Worm (Caenorhabditis elegans) whole organism, L1 larva: ENCODE measurements around the gene M03B6.5.

Experiments used
- lin-39 ChIP-seq: fragments of 150-350 bp; optimal IDR thresholded peaks from 2 replicates; lab custom pipeline; 2014; ENCODE audit warnings: missing biosample characterization, missing genetic modification reagents, missing genetic modification characterization
- nhr-12 ChIP-seq: sonication (generic microtip); optimal IDR thresholded peaks from 2 replicates; lab custom pipeline; 2017; ENCODE audit warnings: missing biosample characterization, missing genetic modification characterization
- nhr-76 ChIP-seq: sonication (generic microtip); optimal IDR thresholded peaks from 2 replicates; lab custom pipeline; 2017; ENCODE audit warnings: missing biosample characterization, missing genetic modification characterization
- pax-3 ChIP-seq: fragments of 200-800 bp; sonication (Bioruptor generic); optimal IDR thresholded peaks from 2 replicates; lab custom pipeline; 2018; ENCODE audit warnings: mild to moderate bottlenecking, missing genetic modification characterization, moderate library complexity, missing compliant biosample characterization
- zag-1 ChIP-seq: fragments of 150-350 bp; optimal IDR thresholded peaks from 2 replicates; lab custom pipeline; 2014; ENCODE audit warnings: missing biosample characterization, missing genetic modification characterization

DNA sequence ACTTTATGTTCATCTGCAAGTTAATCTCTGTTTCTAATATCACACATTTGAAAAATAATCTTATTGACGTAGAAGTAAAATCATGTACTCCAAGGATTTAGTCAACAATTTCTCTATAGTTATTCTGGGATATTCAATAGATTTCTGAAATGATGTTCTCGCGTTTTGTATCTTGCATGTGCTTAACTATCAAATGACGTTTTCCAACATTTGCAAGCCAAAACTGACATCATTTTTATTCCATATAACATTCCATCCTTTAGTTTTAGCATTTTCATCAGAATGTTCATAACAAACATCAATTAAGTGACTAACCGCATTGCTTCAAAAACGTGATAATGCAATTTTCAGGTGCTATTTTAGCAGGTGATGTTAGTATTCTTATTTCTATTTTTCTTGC is 5.8 kb upstream of the M03B6.5 start:
- TF ChIP-seq nhr-12 (tag; lab: Kevin White, UChicago) (no peak), lin-39 (tag; lab: Kevin White, UChicago) (no peak), pax-3 (tag; lab: Kevin White, UChicago) (peak; percentile 61), zag-1 (tag; lab: Kevin White, UChicago) (no peak), nhr-76 (no peak)
